Fruit fly (Drosophila melanogaster) whole organism, prepupa: ENCODE data around the gene Uev1A.
A peak's percentile ranks its signal among the peaks of the same experiment; 100 is the strongest.

ENCODE experiments used
- Blimp-1 ChIP-seq: fragments of 200-800 bp; sonication (Bioruptor generic); optimal IDR thresholded peaks from 3 replicates; lab custom pipeline; 2017; ENCODE audit warnings: missing biosample characterization, missing genetic modification characterization, mild to moderate bottlenecking, moderate library complexity, missing genetic modification reagents
- CG11762 ChIP-seq: fragments of 200-800 bp; sonication (Bioruptor generic); optimal IDR thresholded peaks from 3 replicates; lab custom pipeline; 2016; ENCODE audit warnings: missing biosample characterization, missing genetic modification characterization; ENCODE audit not compliant: insufficient read depth
- CG16779 ChIP-seq: fragments of 200-800 bp; sonication (Bioruptor generic); optimal IDR thresholded peaks from 3 replicates; lab custom pipeline; 2017; ENCODE audit warnings: missing biosample characterization, mild to moderate bottlenecking, missing genetic modification characterization
- CG31627 ChIP-seq: fragments of 200-800 bp; sonication (Bioruptor generic); optimal IDR thresholded peaks from 3 replicates; lab custom pipeline; 2016; ENCODE audit warnings: missing biosample characterization, missing genetic modification characterization
- CG7368 ChIP-seq: fragments of 200-800 bp; sonication (Bioruptor generic); optimal IDR thresholded peaks from 3 replicates; lab custom pipeline; 2016; ENCODE audit warnings: missing biosample characterization, missing genetic modification characterization
- lz ChIP-seq: fragments of 200-800 bp; sonication (Bioruptor generic); optimal IDR thresholded peaks from 3 replicates; lab custom pipeline; 2016; ENCODE audit warnings: missing biosample characterization, missing genetic modification characterization
- pdm3 ChIP-seq: fragments of 200-800 bp; sonication (Bioruptor generic); optimal IDR thresholded peaks from 3 replicates; lab custom pipeline; 2016; ENCODE audit warnings: missing biosample characterization, missing genetic modification characterization

DNA sequence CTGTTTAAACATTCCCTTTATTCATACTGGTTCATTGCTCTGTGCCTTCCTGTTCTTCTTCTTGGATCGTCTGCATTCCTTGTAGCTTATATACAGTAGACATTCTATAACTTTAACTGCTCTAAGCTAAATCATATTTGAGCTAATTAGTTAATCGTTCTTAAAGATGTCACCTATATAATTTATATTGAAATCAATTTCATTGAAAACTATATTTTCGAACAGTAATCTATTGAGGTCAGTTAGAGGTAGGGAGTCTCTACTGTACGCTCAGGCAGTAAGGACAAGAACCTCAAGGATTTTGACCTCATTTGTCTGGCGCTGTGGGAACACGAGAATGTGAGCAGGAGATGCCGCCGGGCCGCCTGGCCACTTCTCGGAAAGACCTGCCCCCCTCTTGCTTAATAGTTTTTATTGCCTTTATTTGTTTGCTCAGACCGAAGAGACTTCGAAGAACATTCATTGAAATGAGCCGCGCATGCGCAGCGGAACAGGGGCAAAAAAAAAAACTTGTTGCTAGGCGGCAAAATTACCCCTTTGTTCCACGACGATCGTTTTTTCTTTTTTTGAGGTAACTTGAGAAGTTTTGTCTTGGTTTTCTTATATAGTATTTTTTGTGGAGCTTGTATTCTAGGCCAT lies 13.2 kb downstream of the Uev1A start:
- peak; percentile 55 for TF ChIP-seq CG31627 (GFP tag; lab: Kevin White, UChicago)
- TF ChIP-seq CG16779: peak; percentile 32
- TF ChIP-seq pdm3 (GFP tag; lab: Kevin White, UChicago): peak; percentile 78
- TF ChIP-seq Blimp-1: no peak
- TF ChIP-seq CG7368 (GFP tag; lab: Kevin White, UChicago): peak; percentile 78
- peak; percentile 60 for TF ChIP-seq lz (GFP tag; lab: Kevin White, UChicago)
- TF ChIP-seq CG11762 (GFP tag; lab: Kevin White, UChicago): peak; percentile 59
